Worm (Caenorhabditis elegans): ENCODE data around the gene str-13.

ce11 chrV:2758437-2758836 lies 31.4 kb upstream of the str-13 start:
- TF ChIP-seq ceh-82 (tag; optimal IDR thresholded peaks at IDR 0.05) (no peak), nhr-28 (tag; optimal IDR thresholded peaks at IDR 0.05) (no peak), mef-2 (tag; optimal IDR thresholded peaks at IDR 0.05) (no peak), nhr-11 (tag; optimal IDR thresholded peaks at IDR 0.05) (no peak)
